Worm (Caenorhabditis elegans): Measurements from ENCODE around the gene T25E12.16.

Gene T25E12.16

DNA sequence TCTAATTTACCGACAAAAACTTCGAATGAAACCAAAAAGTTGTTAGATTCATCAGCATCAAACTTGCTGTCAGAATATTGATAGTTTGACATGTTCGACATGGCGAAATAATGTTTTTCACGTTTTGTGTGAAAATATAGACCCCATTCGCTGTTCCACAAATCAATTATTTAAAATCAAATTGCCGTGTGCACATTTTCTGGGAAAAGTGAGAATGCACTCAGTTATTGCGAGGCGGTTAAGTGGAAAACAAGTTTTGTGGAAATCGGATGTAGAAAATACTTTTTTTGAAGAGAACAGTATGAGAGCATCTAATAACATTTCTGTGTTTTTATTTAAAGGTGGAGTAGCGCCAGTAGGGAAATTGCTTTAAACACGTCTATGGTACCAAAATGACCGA, 39.8 kb downstream of the T25E12.16 start, which contains the start of gene srw-42:
srw-42 (minus strand) TSS at position 101 of the 400 bp plus-strand sequence.
- TF ChIP-seq lin-13 (GFP tag; optimal IDR thresholded peaks at IDR 0.05) (no peak), sem-4 (tag; optimal IDR thresholded peaks at IDR 0.05) (no peak), alr-1 (tag; optimal IDR thresholded peaks at IDR 0.05) (no peak), nhr-10 (tag; optimal IDR thresholded peaks at IDR 0.05) (no peak), zag-1 (tag; optimal IDR thresholded peaks at IDR 0.05) (no peak), nhr-6 (tag; optimal IDR thresholded peaks at IDR 0.05) (no peak)

- TF ChIP-seq ceh-82 (tag; optimal IDR thresholded peaks at IDR 0.05) (no peak), blmp-1 (tag; optimal IDR thresholded peaks at IDR 0.05; ENCODE audit: insufficient read depth) (no peak), skn-1 (tag; optimal IDR thresholded peaks at IDR 0.05) (no peak), C34F6.9 (tag; optimal IDR thresholded peaks at IDR 0.05) (no peak), fos-1 (tag; optimal IDR thresholded peaks at IDR 0.05) (no peak), nhr-12 (tag; optimal IDR thresholded peaks at IDR 0.05) (no peak), elt-3 (tag; optimal IDR thresholded peaks at IDR 0.05) (no peak), nhr-77 (tag; optimal IDR thresholded peaks at IDR 0.05) (no peak), nhr-6 (tag; optimal IDR thresholded peaks at IDR 0.05) (no peak), elt-1 (tag; optimal IDR thresholded peaks at IDR 0.05) (no peak), sma-9 (GFP tag; optimal IDR thresholded peaks at IDR 0.05) (no peak), sma-9 (tag; optimal IDR thresholded peaks at IDR 0.05) (no peak), F13H6.1 (tag; optimal IDR thresholded peaks at IDR 0.05) (no peak)
These were observed 40.6 kb downstream of the T25E12.16 start for ce11 chrV:16692988-16693387.

DNA sequence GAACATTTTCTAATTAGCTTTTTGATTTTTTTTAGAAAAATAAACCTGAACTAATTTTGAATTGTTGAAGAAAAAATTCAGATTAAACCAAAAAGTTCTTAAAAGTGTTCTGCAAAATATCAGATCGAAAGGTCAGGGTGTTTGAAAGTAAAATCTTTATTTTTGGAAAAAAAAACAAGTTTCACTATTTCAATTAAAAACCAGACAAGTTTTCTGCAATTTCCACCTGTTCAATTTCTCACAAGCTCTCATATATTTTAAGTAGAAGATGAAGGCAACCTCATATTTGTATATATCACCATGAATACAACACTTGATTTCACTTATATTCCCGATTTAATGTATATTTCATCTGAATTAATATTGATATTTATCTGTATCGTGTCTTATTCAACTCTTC, 46.4 kb downstream of the T25E12.16 start, which contains the start of gene srz-102:
srz-102 (plus strand) TSS at position 301 of the 400 bp plus-strand sequence.
- TF ChIP-seq aly-2 (tag; optimal IDR thresholded peaks at IDR 0.05) (no peak), gmeb-1 (tag; optimal IDR thresholded peaks at IDR 0.05) (no peak), alr-1 (tag; optimal IDR thresholded peaks at IDR 0.05) (no peak)

DNA sequence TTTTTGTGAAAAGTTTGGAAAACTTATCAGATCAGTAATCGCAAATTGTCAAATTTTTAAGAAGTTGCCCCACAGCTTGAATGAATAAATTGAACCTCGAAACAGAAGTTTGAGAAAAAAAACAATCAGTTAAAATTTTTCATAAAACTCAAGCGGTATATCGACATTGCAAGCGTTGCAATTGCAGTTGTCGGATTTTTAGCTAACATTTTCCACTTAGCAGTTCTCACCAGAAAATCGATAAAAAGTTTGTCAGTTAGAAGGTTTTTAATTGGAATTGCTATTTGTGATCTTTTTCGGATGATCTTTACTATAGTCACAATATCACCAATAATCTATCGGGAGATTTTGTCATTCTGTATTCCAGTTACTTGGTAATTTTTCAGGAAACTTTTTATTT, 47.9 kb downstream of the T25E12.16 start, which contains the start of gene srw-43:
srw-43 (plus strand) TSS at position 301 of the 400 bp plus-strand sequence.
- no peak for TF ChIP-seq elt-1 (tag; optimal IDR thresholded peaks at IDR 0.05)

- TF ChIP-seq ama-1 (optimal IDR thresholded peaks at IDR 0.05) (no peak), egl-27 (tag; optimal IDR thresholded peaks at IDR 0.05) (no peak), lsy-2 (tag; optimal IDR thresholded peaks at IDR 0.05) (no peak), ceh-16 (tag; optimal IDR thresholded peaks at IDR 0.05) (no peak), nhr-11 (tag; optimal IDR thresholded peaks at IDR 0.05) (no peak), sma-9 (GFP tag; optimal IDR thresholded peaks at IDR 0.05) (no peak), sma-9 (tag; optimal IDR thresholded peaks at IDR 0.05) (no peak), nhr-6 (tag; optimal IDR thresholded peaks at IDR 0.05) (no peak), aly-2 (tag; optimal IDR thresholded peaks at IDR 0.05) (no peak), unc-39 (tag; optimal IDR thresholded peaks at IDR 0.05) (no peak), mbf-1 (tag; optimal IDR thresholded peaks at IDR 0.05) (no peak), ceh-82 (tag; optimal IDR thresholded peaks at IDR 0.05) (no peak), alr-1 (tag; optimal IDR thresholded peaks at IDR 0.05) (no peak), mdl-1 (tag; optimal IDR thresholded peaks at IDR 0.05) (no peak), nhr-25 (tag; optimal IDR thresholded peaks at IDR 0.05) (no peak)
These were observed 50.2 kb downstream of the T25E12.16 start for ce11 chrV:16683359-16683758.

All from whole organism, L2 larva.